Worm (Caenorhabditis elegans) whole organism, L4 larva: ENCODE data around the gene cutl-28.

ENCODE experiments used
- F44E2.7 ChIP-seq: fragments of 200-800 bp; sonication (Bioruptor generic); IDR thresholded peaks from 2 replicates; pipeline ENCODE4 v2.1.2; 2022; ENCODE audit warnings: missing genetic modification characterization, missing compliant biosample characterization
- F49E8.2 ChIP-seq: sonication (generic microtip); optimal IDR thresholded peaks from 2 replicates; lab custom pipeline; 2016; ENCODE audit warnings: missing compliant biosample characterization, mild to moderate bottlenecking, missing genetic modification characterization, borderline replicate concordance
- Y48G9A.11 ChIP-seq: fragments of 200-800 bp; sonication (Bioruptor generic); IDR thresholded peaks from 2 replicates; pipeline ENCODE4 v1.3.6; 2022; ENCODE audit warnings: missing genetic modification reagents, missing genetic modification characterization, missing compliant biosample characterization
- Y5F2A.4 ChIP-seq: fragments of 200-800 bp; sonication (Bioruptor generic); optimal IDR thresholded peaks from 2 replicates; lab custom pipeline; 2018; ENCODE audit warnings: mild to moderate bottlenecking, missing genetic modification characterization, missing compliant biosample characterization
- aha-1 ChIP-seq: fragments of 150-350 bp; peaks from one replicate; lab custom pipeline; 2014; ENCODE audit warnings: missing biosample characterization, missing genetic modification characterization
- ama-1 ChIP-seq: fragments of 150-350 bp; optimal IDR thresholded peaks from 2 replicates; lab custom pipeline; 2014; ENCODE audit warnings: inconsistent platforms, mixed read lengths
- attf-4 ChIP-seq: sonication (generic microtip); optimal IDR thresholded peaks from 3 replicates; lab custom pipeline; 2017; ENCODE audit warnings: missing biosample characterization, missing genetic modification characterization
- ceh-82 ChIP-seq: sonication (generic microtip); optimal IDR thresholded peaks from 2 replicates; lab custom pipeline; 2017; ENCODE audit warnings: missing biosample characterization, missing genetic modification characterization
- cey-2 ChIP-seq: sonication (generic microtip); optimal IDR thresholded peaks from 3 replicates; lab custom pipeline; 2017; ENCODE audit warnings: missing genetic modification characterization, mild to moderate bottlenecking, missing compliant biosample characterization, antibody characterized with exemption, borderline replicate concordance; ENCODE audit not compliant: insufficient read depth
- daf-12 ChIP-seq: fragments of 150-350 bp; optimal IDR thresholded peaks from 2 replicates; lab custom pipeline; 2014; ENCODE audit warnings: missing biosample characterization, missing genetic modification reagents, missing genetic modification characterization
- daf-16 ChIP-seq, 3 experiments: sonication (generic microtip); optimal IDR thresholded peaks; 2 replicates each; lab custom pipeline; 2016 to 2017; ENCODE audit warnings: missing genetic modification characterization in 3 of 3, missing genetic modification reagents in 3 of 3, mild to moderate bottlenecking in 2 of 3, missing compliant biosample characterization in 2 of 3, missing biosample characterization in 1 of 3, moderate library complexity in 1 of 3
- dmd-8 ChIP-seq: fragments of 200-800 bp; sonication (Bioruptor generic); IDR thresholded peaks from 2 replicates; pipeline ENCODE4 v1.3.6; 2022; ENCODE audit warnings: missing genetic modification characterization, missing compliant biosample characterization
- egl-43 ChIP-seq: fragments of 200-800 bp; sonication (Bioruptor generic); IDR thresholded peaks from 2 replicates; pipeline ENCODE4 v1.3.6; 2022; ENCODE audit warnings: missing genetic modification reagents, missing genetic modification characterization, missing compliant biosample characterization
- hif-1 ChIP-seq, 2 experiments: sonication (generic microtip); optimal IDR thresholded peaks; 2 replicates each; lab custom pipeline; 2016 to 2017; ENCODE audit warnings: missing compliant biosample characterization in 2 of 2, missing genetic modification characterization in 2 of 2, missing genetic modification reagents in 2 of 2, missing genotype in 2 of 2, mild to moderate bottlenecking in 1 of 2
- hlh-30 ChIP-seq: sonication (generic microtip); optimal IDR thresholded peaks from 2 replicates; lab custom pipeline; 2017; ENCODE audit warnings: antibody characterized with exemption, mild to moderate bottlenecking, missing genetic modification characterization, missing compliant biosample characterization; ENCODE audit not compliant: insufficient read depth
- hmg-1.1 ChIP-seq: fragments of 200-800 bp; sonication (Bioruptor generic); IDR thresholded peaks from 2 replicates; pipeline ENCODE4 v1.3.6; 2022; ENCODE audit warnings: missing genetic modification reagents, missing genetic modification characterization, missing compliant biosample characterization
- jun-1 ChIP-seq: fragments of 150-350 bp; optimal IDR thresholded peaks from 2 replicates; lab custom pipeline; 2014; ENCODE audit warnings: missing biosample characterization, missing genetic modification reagents, missing genetic modification characterization
- lir-3 ChIP-seq: sonication (generic microtip); optimal IDR thresholded peaks from 2 replicates; lab custom pipeline; 2016; ENCODE audit warnings: mild to moderate bottlenecking, missing genetic modification characterization, missing compliant biosample characterization
- lsy-2 ChIP-seq, 2 experiments: fragments of 150-350 bp in 1 of 2; sonication (generic microtip) in 1 of 2; optimal IDR thresholded peaks; 2 replicates each; lab custom pipeline; 2014 to 2017; ENCODE audit warnings: missing biosample characterization in 2 of 2, missing genetic modification characterization in 2 of 2
- mdl-1 ChIP-seq, 2 experiments: fragments of 150-350 bp in 1 of 2; sonication (generic microtip) in 1 of 2; optimal IDR thresholded peaks; 2 replicates each; lab custom pipeline; 2014 to 2017; ENCODE audit warnings: missing biosample characterization in 2 of 2, missing genetic modification characterization in 2 of 2
- mes-2 ChIP-seq: sonication (generic microtip); optimal IDR thresholded peaks from 2 replicates; lab custom pipeline; 2016; ENCODE audit warnings: missing genotype, mild to moderate bottlenecking, missing genetic modification characterization, missing compliant biosample characterization; ENCODE audit not compliant: poor library complexity, severe bottlenecking
- nhr-11 ChIP-seq: fragments of 150-350 bp; optimal IDR thresholded peaks from 2 replicates; lab custom pipeline; 2014; ENCODE audit warnings: missing biosample characterization, missing genetic modification characterization
- nhr-42 ChIP-seq: fragments of 200-800 bp; sonication (Bioruptor generic); IDR thresholded peaks from 2 replicates; pipeline ENCODE4 v1.3.6; 2022; ENCODE audit warnings: missing genetic modification characterization, missing compliant biosample characterization
- nhr-76 ChIP-seq: fragments of 150-350 bp; optimal IDR thresholded peaks from 2 replicates; lab custom pipeline; 2014; ENCODE audit warnings: missing biosample characterization, missing genetic modification characterization
- rbr-2 ChIP-seq: sonication (generic microtip); optimal IDR thresholded peaks from 2 replicates; lab custom pipeline; 2016; ENCODE audit warnings: missing genotype, missing genetic modification characterization, missing compliant biosample characterization
- sdz-12 ChIP-seq: fragments of 200-800 bp; sonication (Bioruptor generic); optimal IDR thresholded peaks from 2 replicates; lab custom pipeline; 2018; ENCODE audit warnings: mild to moderate bottlenecking, missing genetic modification characterization, missing compliant biosample characterization
- skn-1 ChIP-seq: fragments of 150-350 bp; optimal IDR thresholded peaks from 2 replicates; lab custom pipeline; 2014; ENCODE audit warnings: missing biosample characterization, missing genetic modification characterization
- snpc-1.2 ChIP-seq: fragments of 200-800 bp; sonication (Bioruptor generic); IDR thresholded peaks from 2 replicates; pipeline ENCODE4 v1.3.6; 2022; ENCODE audit warnings: missing genetic modification reagents, missing genetic modification characterization, missing compliant biosample characterization
- snpc-4 ChIP-seq: fragments of 150-350 bp; optimal IDR thresholded peaks from 2 replicates; lab custom pipeline; 2014; ENCODE audit warnings: missing biosample characterization, missing genetic modification characterization
- unc-130 ChIP-seq: sonication (generic microtip); optimal IDR thresholded peaks from 2 replicates; lab custom pipeline; 2016; ENCODE audit warnings: missing genetic modification reagents, missing genetic modification characterization, missing compliant biosample characterization
- unc-62 ChIP-seq, 3 experiments: fragments of 150-350 bp in 1 of 3; sonication (generic microtip); optimal IDR thresholded peaks in 2 of 3; peaks in 1 of 3; 1 replicate in 1 of 3; 2 replicates in 2 of 3; lab custom pipeline; 2014 to 2017; ENCODE audit warnings: missing biosample characterization in 3 of 3, missing genetic modification characterization in 3 of 3, missing genetic modification reagents in 3 of 3, missing genotype in 1 of 3
- zip-11 ChIP-seq: fragments of 200-800 bp; sonication (Bioruptor generic); IDR thresholded peaks from 2 replicates; pipeline ENCODE4 v1.3.6; 2022; ENCODE audit warnings: missing genetic modification characterization, missing compliant biosample characterization
- ztf-11 ChIP-seq: fragments of 150-350 bp; optimal IDR thresholded peaks from 2 replicates; lab custom pipeline; 2014; ENCODE audit warnings: missing biosample characterization, missing genetic modification characterization

cutl-28 gene

DNA sequence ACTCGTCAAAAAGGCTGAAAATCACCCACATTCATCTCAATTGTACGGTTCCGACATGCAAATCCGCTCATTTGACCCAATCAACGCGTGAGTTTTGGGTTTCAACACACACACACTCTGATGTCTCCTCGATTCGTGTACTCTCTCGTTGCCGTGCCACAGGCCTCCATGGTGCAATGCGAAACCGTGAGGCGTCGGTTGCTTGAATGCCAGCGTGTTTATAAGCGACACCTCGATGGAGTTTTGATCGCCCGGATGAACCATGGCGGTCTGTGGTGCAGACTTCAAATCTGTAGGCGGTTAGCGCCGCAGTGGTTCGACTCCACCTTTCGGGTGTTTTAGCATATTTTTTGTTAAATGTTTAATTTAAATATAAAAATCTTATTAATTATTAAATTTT lies 26.4 kb upstream of the cutl-28 start (continued):
- TF ChIP-seq nhr-11 (tag; lab: Kevin White, UChicago) = peak; percentile 3
- TF ChIP-seq nhr-76 (tag; lab: Kevin White, UChicago) = no peak
- 0 out of 2 replicates have a peak, but pooled peaks have one; percentile 52 for TF ChIP-seq dmd-8 (GFP tag; lab: Robert Waterston, UW)
- peak; percentile 92 for TF ChIP-seq snpc-4 (tag; lab: Kevin White, UChicago)
- TF ChIP-seq F49E8.2 (tag; lab: Kevin White, UChicago) = peak; percentile 54
- TF ChIP-seq attf-4 (tag; lab: Kevin White, UChicago) = no peak
- no peak for TF ChIP-seq ztf-11 (tag; lab: Kevin White, UChicago)
- peak; percentile 50; the same call in 1 of the 2 replicates for TF ChIP-seq nhr-42
- no peak for TF ChIP-seq zip-11 (GFP tag; lab: Robert Waterston, UW)
- no peak for TF ChIP-seq unc-130
- peak; percentile 48; the same call in 1 of the 2 replicates for TF ChIP-seq snpc-1.2
- TF ChIP-seq lir-3 (tag; lab: Kevin White, UChicago) = no peak

DNA sequence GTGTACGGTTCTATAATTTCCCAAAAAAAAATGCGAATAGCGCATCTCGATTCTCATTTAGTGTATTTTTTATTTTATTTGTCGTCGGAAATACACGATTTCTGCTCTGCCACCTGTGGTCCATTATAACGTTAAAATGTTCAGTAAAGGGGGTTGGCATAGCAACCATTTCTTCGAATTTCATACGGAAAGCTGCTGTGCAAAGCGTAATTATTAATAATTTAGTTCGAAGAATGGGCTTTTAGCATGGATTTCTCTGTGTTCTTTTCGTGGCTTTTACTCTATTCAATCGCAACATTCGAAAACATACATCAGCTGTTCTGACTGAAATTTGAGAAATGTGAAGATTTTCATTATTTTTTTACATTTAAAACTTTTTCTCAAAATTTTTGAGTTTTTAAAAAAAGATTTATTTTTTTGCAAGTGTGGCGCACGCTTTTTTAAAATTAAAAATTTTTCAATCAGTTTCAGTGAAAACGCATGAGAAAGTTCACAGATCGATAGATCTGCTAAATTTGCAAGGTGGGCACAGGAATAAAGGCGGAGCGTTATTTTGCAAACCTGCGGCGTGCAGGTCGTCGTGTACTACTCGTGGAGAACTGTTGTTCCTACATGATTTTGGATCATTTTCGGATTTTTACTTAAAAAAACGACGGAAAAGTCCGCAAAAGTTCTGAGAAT lies 25.7 kb upstream of the cutl-28 start:
- peak in 1 of 2 experiments; percentile 15 for TF ChIP-seq hif-1 (tag; optimal IDR thresholded peaks at IDR 0.05; lab: Kevin White, UChicago)
- peak; percentile 69 for TF ChIP-seq ama-1
- TF ChIP-seq Y5F2A.4 (GFP tag; lab: Kevin White, UChicago) = no peak
- TF ChIP-seq hmg-1.1 (GFP tag; lab: Robert Waterston, UW) = no peak
- TF ChIP-seq mes-2 (tag; lab: Kevin White, UChicago) = peak; percentile 2
- no peak for TF ChIP-seq unc-130
- no peak for TF ChIP-seq F44E2.7 (GFP tag; lab: Robert Waterston, UW)
- peak; percentile 85 for TF ChIP-seq aha-1 (tag; lab: Kevin White, UChicago)
- no peak for TF ChIP-seq Y48G9A.11
- TF ChIP-seq daf-16 (GFP tag; optimal IDR thresholded peaks at IDR 0.05; lab: Kevin White, UChicago) = no peak
- peak; percentile 29 for TF ChIP-seq daf-16 (tag; optimal IDR thresholded peaks at IDR 0.05; lab: Kevin White, UChicago)
- TF ChIP-seq, all 104 proteins: peak for 5

DNA sequence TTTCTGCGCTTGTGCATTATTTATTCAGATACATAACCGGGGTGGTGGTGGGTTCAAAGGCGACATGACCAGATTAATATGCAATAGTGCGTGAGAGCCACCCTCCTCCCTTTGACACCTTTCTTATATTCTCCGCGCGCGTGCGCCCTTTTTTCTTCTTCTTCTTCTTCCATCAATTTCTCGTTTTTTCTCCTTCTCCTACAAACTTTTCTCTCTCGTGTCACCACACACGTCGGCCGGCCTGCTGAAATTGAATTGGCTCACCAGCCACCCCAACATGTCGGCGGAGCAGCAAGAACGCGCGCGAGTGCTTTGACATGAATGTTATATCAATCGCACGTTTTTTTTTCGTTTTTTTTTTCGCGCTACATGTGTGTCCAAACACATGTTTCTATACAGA lies 24.7 kb upstream of the cutl-28 start:
- no peak for TF ChIP-seq ztf-11 (tag; lab: Kevin White, UChicago)
- TF ChIP-seq jun-1 = no peak
- peak; percentile 23; the same call in 1 of the 2 replicates for TF ChIP-seq egl-43
- no peak for TF ChIP-seq skn-1 (tag; lab: Kevin White, UChicago)
- peak in 1 of 2 experiments; percentile 31 for TF ChIP-seq lsy-2 (tag; optimal IDR thresholded peaks at IDR 0.05; lab: Kevin White, UChicago)
- no peak for TF ChIP-seq hmg-1.1 (GFP tag; lab: Robert Waterston, UW)
- TF ChIP-seq unc-130 = no peak
- peak; percentile 28 for TF ChIP-seq rbr-2
- TF ChIP-seq lir-3 (tag; lab: Kevin White, UChicago) = no peak
- TF ChIP-seq sdz-12 (GFP tag; lab: Kevin White, UChicago) = no peak
- peak in 1 of 2 experiments; percentile 12 for TF ChIP-seq mdl-1 (tag; optimal IDR thresholded peaks at IDR 0.05; lab: Kevin White, UChicago)
- peak; percentile 15 for TF ChIP-seq hlh-30 (tag; lab: Kevin White, UChicago)
- no peak for TF ChIP-seq daf-12 (tag; lab: Kevin White, UChicago)
- no peak for TF ChIP-seq cey-2

DNA sequence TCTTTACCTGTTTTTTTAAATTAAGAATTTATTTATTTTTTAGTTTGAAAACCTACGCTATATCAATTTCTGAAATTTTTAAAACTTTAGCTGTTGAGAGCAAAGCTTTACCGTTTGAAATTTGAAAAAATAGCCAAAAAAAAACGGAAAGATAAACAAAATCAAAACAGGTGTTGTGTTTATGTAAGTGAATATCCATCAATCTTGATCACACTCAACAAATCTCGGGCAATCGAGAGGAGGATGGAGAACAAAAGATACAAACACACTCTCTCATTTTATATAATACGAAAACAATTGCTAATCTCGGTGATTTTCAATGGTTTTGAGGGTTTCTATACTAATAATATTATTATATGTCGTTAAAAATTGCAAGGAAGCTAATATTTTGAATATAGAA lies 22.7 kb upstream of the cutl-28 start:
- TF ChIP-seq hmg-1.1 (GFP tag; lab: Robert Waterston, UW) (no peak), dmd-8 (GFP tag; lab: Robert Waterston, UW) (no peak), unc-62 (GFP tag; optimal IDR thresholded peaks at IDR 0.05 in 1 of 2; lab: Kevin White, UChicago) (peak in 1 of 2 experiments; percentile 75), unc-62 (tag; optimal IDR thresholded peaks at IDR 0.05; lab: Kevin White, UChicago) (no peak), daf-16 (GFP tag; optimal IDR thresholded peaks at IDR 0.05; lab: Kevin White, UChicago) (peak in 1 of 2 experiments; percentile 54), daf-16 (tag; optimal IDR thresholded peaks at IDR 0.05; lab: Kevin White, UChicago) (no peak), ceh-82 (tag; lab: Kevin White, UChicago) (no peak)
